Worm (Caenorhabditis elegans) whole organism, mixed stage, embryonic: Measurements from ENCODE around the gene ZC443.3.

Experiments
- M03D4.4 ChIP-seq: sonication (generic microtip); optimal IDR thresholded peaks from 2 replicates; lab custom pipeline; 2017; ENCODE audit warnings: mild to moderate bottlenecking, missing genetic modification characterization, missing compliant biosample characterization
- bed-3 ChIP-seq: fragments of 200-800 bp; sonication (Bioruptor generic); optimal IDR thresholded peaks from 3 replicates; lab custom pipeline; 2018; ENCODE audit warnings: mild to moderate bottlenecking, missing genetic modification characterization, moderate library complexity, missing compliant biosample characterization
- blmp-1 ChIP-seq: fragments of 150-350 bp; optimal IDR thresholded peaks from 2 replicates; lab custom pipeline; 2014; ENCODE audit warnings: missing biosample characterization, missing genetic modification characterization
- ceh-39 ChIP-seq: fragments of 150-350 bp; optimal IDR thresholded peaks from 2 replicates; lab custom pipeline; 2014; ENCODE audit warnings: missing biosample characterization, missing genetic modification characterization
- ces-1 ChIP-seq: fragments of 150-350 bp; optimal IDR thresholded peaks from 2 replicates; lab custom pipeline; 2014; ENCODE audit warnings: missing biosample characterization, missing genetic modification reagents, missing genetic modification characterization
- cnd-1 ChIP-seq: fragments of 200-800 bp; sonication (Bioruptor generic); optimal IDR thresholded peaks from 2 replicates; lab custom pipeline; 2018; ENCODE audit warnings: mild to moderate bottlenecking, missing genetic modification characterization, missing compliant biosample characterization
- drap-1 ChIP-seq: fragments of 200-800 bp; sonication (Bioruptor generic); optimal IDR thresholded peaks from 3 replicates; lab custom pipeline; 2018; ENCODE audit warnings: mild to moderate bottlenecking, missing genetic modification characterization, missing compliant biosample characterization
- elt-1 ChIP-seq: sonication (generic microtip); optimal IDR thresholded peaks from 2 replicates; lab custom pipeline; 2017; ENCODE audit warnings: missing genetic modification characterization, mild to moderate bottlenecking, missing compliant biosample characterization, antibody characterized with exemption, moderate library complexity, borderline replicate concordance; ENCODE audit not compliant: insufficient read depth
- elt-3 ChIP-seq: fragments of 150-350 bp; optimal IDR thresholded peaks from 2 replicates; lab custom pipeline; 2014; ENCODE audit warnings: missing biosample characterization, missing genetic modification characterization
- flh-1 ChIP-seq: fragments of 200-800 bp; sonication (Bioruptor generic); optimal IDR thresholded peaks from 2 replicates; lab custom pipeline; 2018; ENCODE audit warnings: mild to moderate bottlenecking, missing genetic modification characterization, moderate library complexity, missing compliant biosample characterization
- ham-2 ChIP-seq: fragments of 200-800 bp; sonication (Bioruptor generic); optimal IDR thresholded peaks from 2 replicates; lab custom pipeline; 2018; ENCODE audit warnings: mild to moderate bottlenecking, missing genetic modification characterization, missing compliant biosample characterization
- hlh-1 ChIP-seq: fragments of 150-350 bp; optimal IDR thresholded peaks from 2 replicates; lab custom pipeline; 2014; ENCODE audit warnings: missing biosample characterization, missing genetic modification reagents, missing genetic modification characterization
- lin-13 ChIP-seq: fragments of 150-350 bp; optimal IDR thresholded peaks from 2 replicates; lab custom pipeline; 2014; ENCODE audit warnings: missing biosample characterization, missing genetic modification characterization
- lin-32 ChIP-seq: fragments of 200-800 bp; sonication (Bioruptor generic); optimal IDR thresholded peaks from 2 replicates; lab custom pipeline; 2018; ENCODE audit warnings: mild to moderate bottlenecking, missing genetic modification characterization, missing compliant biosample characterization
- lsy-2 ChIP-seq: fragments of 150-350 bp; optimal IDR thresholded peaks from 2 replicates; lab custom pipeline; 2014; ENCODE audit warnings: missing biosample characterization, missing genetic modification characterization
- mab-5 ChIP-seq: fragments of 150-350 bp; optimal IDR thresholded peaks from 2 replicates; lab custom pipeline; 2014; ENCODE audit warnings: missing biosample characterization, missing genetic modification characterization
- mep-1 ChIP-seq: fragments of 150-350 bp; optimal IDR thresholded peaks from 2 replicates; lab custom pipeline; 2017; ENCODE audit warnings: missing biosample characterization, missing genetic modification reagents, missing genetic modification characterization, inconsistent platforms
- mls-2 ChIP-seq: sonication (generic microtip); optimal IDR thresholded peaks from 2 replicates; lab custom pipeline; 2016; ENCODE audit warnings: mild to moderate bottlenecking, missing genetic modification characterization, moderate library complexity, missing compliant biosample characterization
- nhr-2 ChIP-seq: fragments of 150-350 bp; optimal IDR thresholded peaks from 2 replicates; lab custom pipeline; 2014; ENCODE audit warnings: missing biosample characterization, missing genetic modification characterization
- nhr-28 ChIP-seq: fragments of 150-350 bp; optimal IDR thresholded peaks from 2 replicates; lab custom pipeline; 2014; ENCODE audit warnings: missing biosample characterization, missing genetic modification characterization
- pha-4 ChIP-seq: fragments of 150-350 bp; optimal IDR thresholded peaks from 2 replicates; lab custom pipeline; 2018; ENCODE audit warnings: missing biosample characterization, missing genetic modification reagents, missing genetic modification characterization
- sptf-1 ChIP-seq: sonication (generic microtip); optimal IDR thresholded peaks from 2 replicates; lab custom pipeline; 2017; ENCODE audit warnings: mild to moderate bottlenecking, missing genetic modification characterization, moderate library complexity, missing compliant biosample characterization
- tbx-8 ChIP-seq: fragments of 200-800 bp; sonication (Bioruptor generic); optimal IDR thresholded peaks from 2 replicates; lab custom pipeline; 2018; ENCODE audit warnings: mild to moderate bottlenecking, missing genetic modification characterization, moderate library complexity, missing compliant biosample characterization
- unc-120 ChIP-seq: sonication (generic microtip); optimal IDR thresholded peaks from 2 replicates; lab custom pipeline; 2017; ENCODE audit warnings: missing genetic modification characterization, missing compliant biosample characterization; ENCODE audit not compliant: poor library complexity, severe bottlenecking
- unc-39 ChIP-seq: fragments of 150-350 bp; optimal IDR thresholded peaks from 2 replicates; lab custom pipeline; 2014; ENCODE audit warnings: missing biosample characterization, missing genetic modification characterization
- unc-62 ChIP-seq: fragments of 150-350 bp; optimal IDR thresholded peaks from 2 replicates; lab custom pipeline; 2014; ENCODE audit warnings: missing biosample characterization, missing genetic modification reagents, missing genetic modification characterization
- zip-8 ChIP-seq: fragments of 150-350 bp; optimal IDR thresholded peaks from 2 replicates; lab custom pipeline; 2014; ENCODE audit warnings: missing biosample characterization, missing genetic modification characterization
- ztf-11 ChIP-seq: fragments of 150-350 bp; optimal IDR thresholded peaks from 2 replicates; lab custom pipeline; 2014; ENCODE audit warnings: missing biosample characterization, missing genetic modification characterization

Gene ZC443.3

ce11 chrV:12815386-12815785 is 1.5 kb upstream of the ZC443.3 start:
- no peak for TF ChIP-seq bed-3
- no peak for TF ChIP-seq unc-62 (GFP tag; lab: Kevin White, UChicago)
- TF ChIP-seq mep-1 (tag; lab: Kevin White, UChicago) = no peak
- TF ChIP-seq, all 35 proteins: peak for 0

ce11 chrV:12814481-12814882 is 560 bp upstream of the ZC443.3 start:
- TF ChIP-seq nhr-2 (tag; lab: Kevin White, UChicago) (no peak), pha-4 (tag; lab: Kevin White, UChicago) (peak; percentile 69), blmp-1 (tag; lab: Kevin White, UChicago) (no peak), cnd-1 (tag; lab: Kevin White, UChicago) (no peak), ztf-11 (tag; lab: Kevin White, UChicago) (peak; percentile 13), sptf-1 (tag; lab: Kevin White, UChicago) (peak; percentile 47), hlh-1 (tag; lab: Kevin White, UChicago) (peak; percentile 82), flh-1 (GFP tag; lab: Kevin White, UChicago) (no peak), elt-3 (no peak), nhr-28 (tag; lab: Kevin White, UChicago) (no peak), mls-2 (no peak), lsy-2 (tag; lab: Kevin White, UChicago) (peak; percentile 9), ham-2 (peak; percentile 75), unc-62 (GFP tag; lab: Kevin White, UChicago) (peak; percentile 55), zip-8 (tag; lab: Kevin White, UChicago) (no peak), unc-120 (tag; lab: Kevin White, UChicago) (peak; percentile 85), mep-1 (tag; lab: Kevin White, UChicago) (no peak), lin-32 (GFP tag; lab: Kevin White, UChicago) (no peak), drap-1 (GFP tag; lab: Kevin White, UChicago) (peak; percentile 40), ces-1 (GFP tag; lab: Kevin White, UChicago) (peak; percentile 39)

- TF ChIP-seq elt-1 (tag; lab: Kevin White, UChicago) (no peak), elt-3 (no peak), cnd-1 (tag; lab: Kevin White, UChicago) (no peak), ceh-39 (tag; lab: Kevin White, UChicago) (no peak), unc-39 (tag; lab: Kevin White, UChicago) (no peak), unc-62 (GFP tag; lab: Kevin White, UChicago) (no peak), mls-2 (no peak)
These were observed 2.1 kb downstream of the ZC443.3 start for ce11 chrV:12811810-12812209.

- TF ChIP-seq lin-13 (no peak), ces-1 (GFP tag; lab: Kevin White, UChicago) (peak; percentile 59)
These were observed 2.8 kb downstream of the ZC443.3 start, which contains the start of gene ZC443.2 for ce11 chrV:12811126-12811525. ZC443.2 (minus strand) TSS chrV:12811192.

- TF ChIP-seq hlh-1 (tag; lab: Kevin White, UChicago) (no peak), nhr-28 (tag; lab: Kevin White, UChicago) (no peak), flh-1 (GFP tag; lab: Kevin White, UChicago) (no peak), sptf-1 (tag; lab: Kevin White, UChicago) (no peak), nhr-2 (tag; lab: Kevin White, UChicago) (no peak), unc-39 (tag; lab: Kevin White, UChicago) (no peak), ham-2 (no peak), unc-62 (GFP tag; lab: Kevin White, UChicago) (no peak), lsy-2 (tag; lab: Kevin White, UChicago) (no peak), unc-120 (tag; lab: Kevin White, UChicago) (no peak), M03D4.4 (tag; lab: Kevin White, UChicago) (no peak), mls-2 (no peak), blmp-1 (tag; lab: Kevin White, UChicago) (no peak), tbx-8 (GFP tag; lab: Kevin White, UChicago) (no peak), ces-1 (GFP tag; lab: Kevin White, UChicago) (no peak)
- TF ChIP-seq, all 35 proteins: peak for 0
These were observed 4.0 kb downstream of the ZC443.3 start, which contains the start of gene ZC443.1 for ce11 chrV:12809876-12810275. ZC443.1 (minus strand) TSS chrV:12810080.

- no peak for TF ChIP-seq mab-5 (tag; lab: Kevin White, UChicago)
- TF ChIP-seq, all 35 proteins: peak for 0
These were observed 7.7 kb downstream of the ZC443.3 start, which contains the start of gene ZC443.7 for ce11 chrV:12806190-12806589. ZC443.7 (plus strand) TSS chrV:12806490.
